Worm (Caenorhabditis elegans): ENCODE results near the gene F01G4.6.

DNA sequence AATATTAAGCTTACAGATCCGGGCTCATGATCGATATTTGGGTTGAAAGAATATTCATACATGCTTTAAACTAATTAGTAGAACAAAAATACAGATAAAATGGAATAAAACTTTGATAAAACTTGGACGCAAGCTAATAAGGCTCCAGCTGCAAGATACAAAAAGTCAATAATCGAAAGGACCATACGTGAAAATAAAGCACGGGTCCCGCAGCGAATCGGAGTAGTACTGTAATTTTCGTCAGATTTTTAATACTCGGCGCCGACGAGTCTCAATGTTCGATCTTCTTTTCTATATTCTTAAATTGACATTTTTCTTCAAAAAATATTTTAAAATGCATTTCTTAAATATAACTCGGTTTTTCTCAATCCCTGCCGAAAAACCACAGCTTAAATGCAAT lies 24.6 kb downstream of the F01G4.6 start, which contains the start of gene spo-11:
- TF ChIP-seq elt-3 (tag; optimal IDR thresholded peaks at IDR 0.05) (no peak), nhr-28 (tag; optimal IDR thresholded peaks at IDR 0.05) (no peak), ama-1 (optimal IDR thresholded peaks at IDR 0.05) (no peak), nhr-77 (tag; optimal IDR thresholded peaks at IDR 0.05) (no peak), ztf-11 (tag; optimal IDR thresholded peaks at IDR 0.05) (no peak), mdl-1 (tag; optimal IDR thresholded peaks at IDR 0.05) (no peak), nfya-1 (tag; optimal IDR thresholded peaks at IDR 0.05; ENCODE audit: insufficient read depth) (no peak)
